Worm (Caenorhabditis elegans) whole organism, late embryonic: ENCODE data around the gene T13F2.6.

ENCODE experiments used
- F13H6.1 ChIP-seq: sonication (generic microtip); optimal IDR thresholded peaks from 2 replicates; lab custom pipeline; 2016; ENCODE audit warnings: missing genetic modification characterization, missing compliant biosample characterization
- ama-1 ChIP-seq: fragments of 150-350 bp; optimal IDR thresholded peaks from 2 replicates; lab custom pipeline; 2014
- pha-4 ChIP-seq: fragments of 150-350 bp; optimal IDR thresholded peaks from 2 replicates; lab custom pipeline; 2018; ENCODE audit warnings: missing biosample characterization, missing genetic modification reagents, missing genetic modification characterization

- TF ChIP-seq pha-4, result no peak
- no peak for TF ChIP-seq F13H6.1 (tag; lab: Kevin White, UChicago)
- no peak for TF ChIP-seq ama-1 (lab: Kevin White, UChicago)
These were observed 44.5 kb downstream of the T13F2.6 start for ce11 chrIV:9822585-9822984.
